Worm (Caenorhabditis elegans): ENCODE results near the gene ZK180.8.

Gene ZK180.8

ce11 chrIV:4477009-4477471, 34.5 kb downstream of the ZK180.8 start, which contains the start of gene M01H9.3 (continued):
- TF ChIP-seq ztf-3 (GFP tag; optimal IDR thresholded peaks at IDR 0.05) (no peak), hlh-12 (tag; optimal IDR thresholded peaks at IDR 0.05) (no peak), snpc-1.3 (tag; optimal IDR thresholded peaks at IDR 0.05; ENCODE audit: insufficient read depth) (no peak), egrh-3 (GFP tag; IDR thresholded peaks at IDR 0.05) (no peak), ceh-27 (GFP tag; optimal IDR thresholded peaks at IDR 0.05) (peak; percentile 52), ztf-26 (tag; optimal IDR thresholded peaks at IDR 0.05) (no peak), Y95B8A.8 (GFP tag; IDR thresholded peaks at IDR 0.05) (no peak), mel-28 (tag; optimal IDR thresholded peaks at IDR 0.05; ENCODE audit: borderline replicate concordance) (no peak), egl-44 (GFP tag; IDR thresholded peaks at IDR 0.05) (no peak), hmg-1.2 (GFP tag; IDR thresholded peaks at IDR 0.05) (peak; percentile 32; the same call in 1 of the 2 replicates), lsl-1 (GFP tag; optimal IDR thresholded peaks at IDR 0.05) (no peak), pbrm-1 (GFP tag; IDR thresholded peaks at IDR 0.05) (no peak), nhr-120 (GFP tag; IDR thresholded peaks at IDR 0.05) (no peak), tbp1 (GFP tag; optimal IDR thresholded peaks at IDR 0.05) (peak; percentile 15), die-1 (tag; optimal IDR thresholded peaks at IDR 0.05) (peak; percentile 46), ztf-22 (GFP tag; optimal IDR thresholded peaks at IDR 0.05) (no peak), nfya-1 (tag; optimal IDR thresholded peaks at IDR 0.05; ENCODE audit: borderline replicate concordance, insufficient read depth) (no peak), ztf-28 (GFP tag; IDR thresholded peaks at IDR 0.05) (no peak), lsy-27 (tag; optimal IDR thresholded peaks at IDR 0.05; ENCODE audit: borderline replicate concordance, insufficient read depth) (no peak), F23B12.7 (tag; optimal IDR thresholded peaks at IDR 0.05; ENCODE audit: insufficient read depth) (peak; percentile 33), madf-3 (GFP tag; IDR thresholded peaks at IDR 0.05) (no peak), repo-1 (tag; optimal IDR thresholded peaks at IDR 0.05) (no peak), mes-4 (tag; optimal IDR thresholded peaks at IDR 0.05) (no peak), ztf-6 (GFP tag; IDR thresholded peaks at IDR 0.05) (no peak), let-526 (GFP tag; IDR thresholded peaks at IDR 0.05) (no peak), attf-5 (GFP tag; optimal IDR thresholded peaks at IDR 0.05) (peak; percentile 55), F22D6.2 (tag; optimal IDR thresholded peaks at IDR 0.05) (no peak), attf-3 (GFP tag; conservative IDR thresholded peaks at IDR 0.05) (no peak), T07F8.4 (tag; optimal IDR thresholded peaks at IDR 0.05) (no peak), cebp-1 (GFP tag; IDR thresholded peaks at IDR 0.05) (no peak), cebp-1 (tag; optimal IDR thresholded peaks at IDR 0.05) (peak; percentile 72)

DNA sequence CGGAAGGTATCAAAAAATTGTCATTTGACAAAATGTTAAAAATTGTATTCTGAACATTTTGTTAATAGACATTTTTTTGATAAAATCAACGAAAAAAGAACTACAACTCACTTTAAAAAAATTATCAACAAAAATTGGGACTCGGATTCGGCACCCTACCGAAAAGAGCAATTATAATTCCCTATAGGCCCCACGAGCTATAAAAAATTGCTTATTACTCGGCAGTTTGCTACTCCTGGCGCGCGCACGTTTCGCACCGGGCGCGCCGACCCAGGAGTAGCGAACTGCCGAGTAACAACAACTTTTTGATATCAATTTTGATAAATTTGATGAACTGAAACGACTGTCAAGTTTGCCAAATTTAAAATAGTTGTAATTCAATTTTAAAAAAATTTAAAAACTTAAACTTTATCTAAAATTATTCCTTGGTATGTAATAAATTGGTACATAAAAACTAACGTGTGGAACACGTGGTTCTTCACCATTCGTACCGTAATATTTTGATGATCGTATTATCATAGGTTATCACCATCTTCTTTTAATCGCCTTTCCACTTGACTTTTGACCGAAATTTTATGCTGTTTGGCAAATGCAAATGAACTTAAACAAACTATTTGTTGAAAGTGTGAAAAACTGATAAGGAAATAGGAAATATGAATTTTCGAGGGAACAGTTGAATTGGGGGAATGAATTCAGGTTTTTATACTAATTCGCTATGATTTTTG, 36.0 kb downstream of the ZK180.8 start:
- TF ChIP-seq xnd-1 (tag; optimal IDR thresholded peaks at IDR 0.05) (no peak), B0019.2 (GFP tag; conservative IDR thresholded peaks at IDR 0.05) (no peak), ceh-100 (GFP tag; IDR thresholded peaks at IDR 0.05) (no peak), die-1 (tag; optimal IDR thresholded peaks at IDR 0.05) (no peak), F57C9.4 (tag; optimal IDR thresholded peaks at IDR 0.05) (no peak), nhr-80 (tag; optimal IDR thresholded peaks at IDR 0.05) (peak; percentile 41), lsl-1 (GFP tag; optimal IDR thresholded peaks at IDR 0.05) (no peak), F10E7.11 (tag; optimal IDR thresholded peaks at IDR 0.05) (no peak), athp-1 (tag; optimal IDR thresholded peaks at IDR 0.05) (no peak), atf-7 (tag; optimal IDR thresholded peaks at IDR 0.05) (peak; percentile 28), hrde-1 (tag; optimal IDR thresholded peaks at IDR 0.05; ENCODE audit: borderline replicate concordance) (no peak), madf-3 (GFP tag; IDR thresholded peaks at IDR 0.05) (0 out of 2 replicates have a peak, but pooled peaks have one; percentile 50), lin-26 (GFP tag; IDR thresholded peaks at IDR 0.05) (0 out of 2 replicates have a peak, but pooled peaks have one; percentile 54), ekl-4 (GFP tag; IDR thresholded peaks at IDR 0.05) (peak; percentile 13; the same call in 1 of the 2 replicates), Y95B8A.8 (GFP tag; IDR thresholded peaks at IDR 0.05) (no peak), aptf-3 (GFP tag; IDR thresholded peaks at IDR 0.05) (no peak), attf-3 (GFP tag; conservative IDR thresholded peaks at IDR 0.05) (no peak), mcd-1 (GFP tag; IDR thresholded peaks at IDR 0.05) (0 out of 2 replicates have a peak, but pooled peaks have one; percentile 9), let-607 (tag; optimal IDR thresholded peaks at IDR 0.05) (peak in 1 of 2 experiments; percentile 17), F23B12.7 (tag; optimal IDR thresholded peaks at IDR 0.05; ENCODE audit: insufficient read depth) (no peak), repo-1 (tag; optimal IDR thresholded peaks at IDR 0.05) (peak; percentile 23), egl-44 (GFP tag; IDR thresholded peaks at IDR 0.05) (no peak)

Measured in whole organism, young adult.